Fruit fly (Drosophila melanogaster) whole organism, embryonic: ENCODE results near the gene Cp16.
A peak's percentile ranks its signal among the peaks of the same experiment; 100 is the strongest.

Experiments
- CG10147 ChIP-seq: fragments of 200-800 bp; sonication (Bioruptor generic); optimal IDR thresholded peaks from 2 replicates; lab custom pipeline; 2019; ENCODE audit warnings: missing biosample characterization, mild to moderate bottlenecking, missing genetic modification characterization, moderate library complexity
- CG11085 ChIP-seq: fragments of 200-800 bp; sonication (Bioruptor generic); IDR thresholded peaks from 2 replicates; pipeline ENCODE4 v1.3.6; 2022; ENCODE audit warnings: missing biosample characterization, missing genetic modification characterization
- CG12071 ChIP-seq: fragments of 200-800 bp; sonication (Bioruptor generic); optimal IDR thresholded peaks from 3 replicates; lab custom pipeline; 2018; ENCODE audit warnings: missing biosample characterization, mild to moderate bottlenecking, missing genetic modification characterization
- CG12104 ChIP-seq: fragments of 200-800 bp; sonication (Bioruptor generic); optimal IDR thresholded peaks from 3 replicates; lab custom pipeline; 2016; ENCODE audit warnings: missing biosample characterization, missing genetic modification characterization
- CG12942 ChIP-seq: fragments of 200-800 bp; sonication (Bioruptor generic); optimal IDR thresholded peaks from 3 replicates; lab custom pipeline; 2016; ENCODE audit warnings: missing biosample characterization, missing genetic modification characterization
- CG15011 ChIP-seq: fragments of 200-800 bp; sonication (Bioruptor generic); optimal IDR thresholded peaks from 3 replicates; lab custom pipeline; 2018; ENCODE audit warnings: missing biosample characterization, mild to moderate bottlenecking, missing genetic modification characterization
- CG15514 ChIP-seq: fragments of 200-800 bp; sonication (Bioruptor generic); optimal IDR thresholded peaks from 3 replicates; lab custom pipeline; 2017; ENCODE audit warnings: missing biosample characterization, missing genetic modification characterization, mild to moderate bottlenecking, moderate library complexity, missing genetic modification reagents
- CG2202 ChIP-seq: fragments of 200-800 bp; sonication (Bioruptor generic); optimal IDR thresholded peaks from 2 replicates; lab custom pipeline; 2018; ENCODE audit warnings: missing biosample characterization, mild to moderate bottlenecking, missing genetic modification characterization
- CG33213 ChIP-seq: fragments of 200-800 bp; sonication (Bioruptor generic); optimal IDR thresholded peaks from 3 replicates; lab custom pipeline; 2016; ENCODE audit warnings: missing biosample characterization, missing genetic modification characterization
- CG3407 ChIP-seq: fragments of 200-800 bp; sonication (Bioruptor generic); optimal IDR thresholded peaks from 2 replicates; lab custom pipeline; 2018; ENCODE audit warnings: missing biosample characterization, mild to moderate bottlenecking, missing genetic modification characterization
- CG3847 ChIP-seq: fragments of 200-800 bp; sonication (Bioruptor generic); IDR thresholded peaks from 2 replicates; pipeline ENCODE4 v1.3.6; 2022; ENCODE audit warnings: missing biosample characterization, missing genetic modification characterization
- CG3995 ChIP-seq: fragments of 200-800 bp; sonication (Bioruptor generic); optimal IDR thresholded peaks from 3 replicates; lab custom pipeline; 2016; ENCODE audit warnings: missing biosample characterization, missing genetic modification characterization
- CG4854 ChIP-seq: fragments of 200-800 bp; sonication (Bioruptor generic); optimal IDR thresholded peaks from 2 replicates; lab custom pipeline; 2016; ENCODE audit warnings: missing biosample characterization, missing genetic modification characterization, inconsistent platforms
- CG8089 ChIP-seq: fragments of 200-800 bp; sonication (Bioruptor generic); optimal IDR thresholded peaks from 3 replicates; lab custom pipeline; 2016; ENCODE audit warnings: missing biosample characterization, missing genetic modification characterization
- CG8944 ChIP-seq: fragments of 200-800 bp; sonication (Bioruptor generic); optimal IDR thresholded peaks from 3 replicates; lab custom pipeline; 2016; ENCODE audit warnings: missing biosample characterization, missing genetic modification characterization
- CG9215 ChIP-seq: fragments of 200-800 bp; sonication (Bioruptor generic); IDR thresholded peaks from 2 replicates; pipeline ENCODE4 v1.3.6; 2022; ENCODE audit warnings: missing biosample characterization, missing genetic modification characterization
- CG9876 ChIP-seq: fragments of 200-800 bp; sonication (Bioruptor generic); optimal IDR thresholded peaks from 2 replicates; lab custom pipeline; 2016; ENCODE audit warnings: missing biosample characterization, missing genetic modification characterization
- Fer3 ChIP-seq: fragments of 200-800 bp; sonication (Bioruptor generic); optimal IDR thresholded peaks from 2 replicates; lab custom pipeline; 2018; ENCODE audit warnings: missing biosample characterization, mild to moderate bottlenecking, missing genetic modification characterization, moderate library complexity
- Hand ChIP-seq: fragments of 200-800 bp; sonication (Bioruptor generic); optimal IDR thresholded peaks from 2 replicates; lab custom pipeline; 2017; ENCODE audit warnings: mild to moderate bottlenecking, missing biosample characterization, missing genetic modification reagents, missing genetic modification characterization
- HmgD ChIP-seq: fragments of 200-800 bp; sonication (Bioruptor generic); optimal IDR thresholded peaks from 3 replicates; lab custom pipeline; 2016; ENCODE audit warnings: missing biosample characterization, missing genetic modification characterization
- Kr ChIP-seq: fragments of 200-800 bp; sonication (Bioruptor generic); optimal IDR thresholded peaks from 2 replicates; lab custom pipeline; 2017; ENCODE audit warnings: missing biosample characterization, mild to moderate bottlenecking, missing genetic modification characterization
- Lpt ChIP-seq: fragments of >200 bp; optimal IDR thresholded peaks from 2 replicates; lab custom pipeline; 2018; ENCODE audit warnings: missing biosample characterization, missing genetic modification characterization
- MESR4 ChIP-seq: fragments of 200-800 bp; sonication (Bioruptor generic); optimal IDR thresholded peaks from 2 replicates; lab custom pipeline; 2018; ENCODE audit warnings: missing biosample characterization, mild to moderate bottlenecking, missing genetic modification characterization, moderate library complexity
- Max ChIP-seq: fragments of 200-800 bp; sonication (Bioruptor generic); optimal IDR thresholded peaks from 2 replicates; lab custom pipeline; 2016; ENCODE audit warnings: missing biosample characterization, mild to moderate bottlenecking, missing genetic modification characterization
- Neu2 ChIP-seq: fragments of 200-800 bp; sonication (Bioruptor generic); optimal IDR thresholded peaks from 3 replicates; lab custom pipeline; 2016; ENCODE audit warnings: missing biosample characterization, missing genetic modification characterization, borderline replicate concordance
- Scr ChIP-seq: fragments of 200-800 bp; sonication (Bioruptor generic); IDR thresholded peaks from 2 replicates; pipeline ENCODE4 v1.3.6; 2022; ENCODE audit warnings: missing biosample characterization, missing genetic modification characterization; ENCODE audit not compliant: partially characterized antibody
- Vsx1 ChIP-seq: fragments of 200-800 bp; sonication (Bioruptor generic); optimal IDR thresholded peaks from 2 replicates; lab custom pipeline; 2017; ENCODE audit warnings: missing biosample characterization, mild to moderate bottlenecking, missing genetic modification characterization, missing genetic modification reagents
- bab2 ChIP-seq: fragments of 200-800 bp; sonication (Bioruptor generic); optimal IDR thresholded peaks from 2 replicates; lab custom pipeline; 2016; ENCODE audit warnings: missing biosample characterization, missing genetic modification characterization
- btn ChIP-seq: fragments of 200-800 bp; sonication (Bioruptor generic); optimal IDR thresholded peaks from 2 replicates; lab custom pipeline; 2016; ENCODE audit warnings: missing biosample characterization, missing genetic modification characterization
- dmrt11E ChIP-seq: fragments of 200-800 bp; sonication (Bioruptor generic); optimal IDR thresholded peaks from 3 replicates; lab custom pipeline; 2018; ENCODE audit warnings: missing biosample characterization, mild to moderate bottlenecking, missing genetic modification characterization, moderate library complexity
- gt ChIP-seq: fragments of 200-800 bp; sonication (Bioruptor generic); IDR thresholded peaks from 2 replicates; pipeline ENCODE4 v1.3.6; 2022; ENCODE audit warnings: missing biosample characterization, missing genetic modification characterization
- hbn ChIP-seq: fragments of 200-800 bp; sonication (Bioruptor generic); IDR thresholded peaks from 2 replicates; pipeline ENCODE4 v1.3.6; 2022; ENCODE audit warnings: missing biosample characterization, missing genetic modification characterization; ENCODE audit not compliant: partially characterized antibody
- her ChIP-seq: fragments of 200-800 bp; sonication (Bioruptor generic); optimal IDR thresholded peaks from 2 replicates; lab custom pipeline; 2016; ENCODE audit warnings: missing biosample characterization, missing genetic modification characterization
- lab ChIP-seq: fragments of 200-800 bp; sonication (Bioruptor generic); optimal IDR thresholded peaks from 3 replicates; lab custom pipeline; 2017; ENCODE audit warnings: missing biosample characterization, missing genetic modification characterization, mild to moderate bottlenecking, moderate library complexity, missing genetic modification reagents
- lov ChIP-seq, 2 experiments: fragments of 200-800 bp in 1 of 2; fragments of >200 bp in 1 of 2; sonication (Bioruptor generic) in 1 of 2; IDR thresholded peaks in 1 of 2; optimal IDR thresholded peaks in 1 of 2; 2 replicates in 1 of 2; 3 replicates in 1 of 2; pipeline versions ENCODE4 v1.3.6 to Lab custom; 2017 to 2022; ENCODE audit warnings: missing biosample characterization in 1 of 2, missing genetic modification characterization in 1 of 2
- nom ChIP-seq: fragments of 200-800 bp; sonication (Bioruptor generic); optimal IDR thresholded peaks from 2 replicates; lab custom pipeline; 2017; ENCODE audit warnings: missing biosample characterization, missing genetic modification characterization, mild to moderate bottlenecking, moderate library complexity, missing genetic modification reagents
- otp ChIP-seq: fragments of 200-800 bp; sonication (Bioruptor generic); IDR thresholded peaks from 3 replicates; pipeline ENCODE4, ENCODE4 v1.3.6; 2022; ENCODE audit warnings: missing biosample characterization, missing genetic modification characterization
- phol ChIP-seq: fragments of 200-800 bp; sonication (Bioruptor generic); optimal IDR thresholded peaks from 3 replicates; lab custom pipeline; 2018; ENCODE audit warnings: missing biosample characterization, mild to moderate bottlenecking, missing genetic modification characterization, moderate library complexity
- pita ChIP-seq: fragments of 200-800 bp; sonication (Bioruptor generic); optimal IDR thresholded peaks from 2 replicates; lab custom pipeline; 2017; ENCODE audit warnings: missing biosample characterization, mild to moderate bottlenecking, missing genetic modification characterization
- pnt ChIP-seq: fragments of 200-800 bp; sonication (Bioruptor generic); optimal IDR thresholded peaks from 3 replicates; lab custom pipeline; 2016; ENCODE audit warnings: missing biosample characterization, missing genetic modification characterization
- psq ChIP-seq: fragments of 200-800 bp; sonication (Bioruptor generic); optimal IDR thresholded peaks from 2 replicates; lab custom pipeline; 2017; ENCODE audit warnings: missing biosample characterization, missing genetic modification characterization
- run ChIP-seq: fragments of 200-800 bp; sonication (Bioruptor generic); optimal IDR thresholded peaks from 3 replicates; lab custom pipeline; 2018; ENCODE audit warnings: missing biosample characterization, mild to moderate bottlenecking, missing genetic modification characterization
- slp2 ChIP-seq: fragments of 200-800 bp; sonication (Bioruptor generic); optimal IDR thresholded peaks from 2 replicates; lab custom pipeline; 2016; ENCODE audit warnings: missing biosample characterization, missing genetic modification characterization
- sqz ChIP-seq: fragments of 200-800 bp; sonication (Bioruptor generic); optimal IDR thresholded peaks from 3 replicates; lab custom pipeline; 2018; ENCODE audit warnings: missing biosample characterization, mild to moderate bottlenecking, missing genetic modification characterization
- tap ChIP-seq: fragments of 200-800 bp; optimal IDR thresholded peaks from 3 replicates; lab custom pipeline; 2019; ENCODE audit warnings: missing biosample characterization, mild to moderate bottlenecking, missing genetic modification characterization, moderate library complexity
- unc-4 ChIP-seq: fragments of 200-800 bp; sonication (Bioruptor generic); IDR thresholded peaks from 2 replicates; pipeline ENCODE4 v1.3.6; 2022; ENCODE audit warnings: missing biosample characterization, missing genetic modification characterization; ENCODE audit not compliant: partially characterized antibody
- wdn ChIP-seq: fragments of 200-800 bp; sonication (Bioruptor generic); IDR thresholded peaks from 2 replicates; pipeline ENCODE4 v1.3.6; 2022; ENCODE audit warnings: missing biosample characterization, missing genetic modification characterization
- wek ChIP-seq: fragments of 200-800 bp; sonication (Bioruptor generic); optimal IDR thresholded peaks from 3 replicates; lab custom pipeline; 2018; ENCODE audit warnings: missing biosample characterization, mild to moderate bottlenecking, missing genetic modification characterization, moderate library complexity
- zen2 ChIP-seq: fragments of 200-800 bp; sonication (Bioruptor generic); IDR thresholded peaks from 3 replicates; pipeline ENCODE4 v1.3.6; 2022; ENCODE audit warnings: missing biosample characterization, missing genetic modification characterization; ENCODE audit not compliant: partially characterized antibody

The Cp16 gene

DNA sequence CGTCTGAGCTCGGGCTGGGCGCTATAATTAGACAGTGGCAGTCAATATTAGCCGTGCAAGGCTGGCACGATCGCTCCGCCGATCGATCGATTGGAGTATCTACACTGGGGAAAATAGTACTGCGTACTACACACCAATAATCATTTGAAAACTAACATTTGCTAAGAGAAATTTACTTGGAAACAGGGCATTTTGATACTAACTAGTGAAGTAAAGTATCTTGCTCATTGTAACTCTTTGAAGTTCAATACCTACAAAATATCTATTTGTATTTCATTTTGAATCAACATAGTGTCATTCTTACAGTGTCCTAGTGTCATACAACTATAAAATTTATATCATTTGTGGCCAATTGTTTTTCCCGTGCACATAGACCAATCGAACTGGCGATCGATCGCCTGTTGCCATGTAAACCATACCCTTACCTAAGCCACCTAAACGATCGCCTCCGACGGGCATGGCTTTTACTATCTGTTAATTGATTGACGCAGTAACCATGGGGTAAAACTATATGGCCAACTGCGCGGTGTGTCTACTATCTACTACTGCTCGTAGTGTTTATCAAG lies 31.0 kb upstream of the Cp16 start (continued):
- TF ChIP-seq Neu2 (no peak), CG8089 (GFP tag; lab: Kevin White, UChicago) (peak; percentile 45), lab (GFP tag; lab: Kevin White, UChicago) (peak; percentile 84), phol (tag; lab: Kevin White, UChicago) (peak; percentile 77), Scr (no peak), hbn (GFP tag; lab: Robert Waterston, UW) (no peak), Lpt (GFP tag; lab: Kevin White, UChicago) (no peak), otp (GFP tag; lab: Robert Waterston, UW) (peak; percentile 76; the same call in 2 of the 3 replicates), CG3995 (GFP tag; lab: Kevin White, UChicago) (peak; percentile 9), CG15011 (GFP tag; lab: Kevin White, UChicago) (peak; percentile 68), wek (GFP tag; lab: Kevin White, UChicago) (no peak), CG11085 (GFP tag; lab: Robert Waterston, UW) (peak; percentile 47; the same call in 1 of the 2 replicates), dmrt11E (peak; percentile 70), psq (GFP tag; lab: Kevin White, UChicago) (peak; percentile 17), Vsx1 (GFP tag; lab: Kevin White, UChicago) (peak; percentile 94), CG2202 (tag; lab: Kevin White, UChicago) (peak; percentile 37), CG10147 (GFP tag; lab: Kevin White, UChicago) (peak; percentile 62), sqz (peak; percentile 1), CG9215 (GFP tag; lab: Robert Waterston, UW) (peak; percentile 73), bab2 (peak; percentile 82), CG12071 (GFP tag; lab: Kevin White, UChicago) (peak; percentile 31), CG12104 (GFP tag; lab: Kevin White, UChicago) (peak; percentile 47), gt (GFP tag; lab: Robert Waterston, UW) (no peak), her (GFP tag; lab: Kevin White, UChicago) (peak; percentile 74), btn (GFP tag; lab: Kevin White, UChicago) (peak; percentile 49), Kr (GFP tag; lab: Kevin White, UChicago) (no peak), CG9876 (GFP tag; lab: Kevin White, UChicago) (peak; percentile 59), run (tag; lab: Kevin White, UChicago) (peak; percentile 71), pita (GFP tag; lab: Kevin White, UChicago) (no peak), CG3407 (peak; percentile 34), zen2 (no peak), CG8944 (GFP tag; lab: Kevin White, UChicago) (peak; percentile 57), nom (GFP tag; lab: Kevin White, UChicago) (no peak), CG15514 (GFP tag; lab: Kevin White, UChicago) (peak; percentile 64), CG3847 (peak; percentile 82), CG12942 (GFP tag; lab: Kevin White, UChicago) (peak; percentile 71), unc-4 (GFP tag; lab: Robert Waterston, UW) (no peak), CG4854 (GFP tag; lab: Kevin White, UChicago) (peak; percentile 74), CG33213 (GFP tag; lab: Kevin White, UChicago) (peak; percentile 56), slp2 (GFP tag; lab: Kevin White, UChicago) (peak; percentile 82), Hand (GFP tag; lab: Kevin White, UChicago) (peak; percentile 74), lov (optimal IDR thresholded peaks at IDR 0.05; lab: Kevin White, UChicago) (no peak), lov (GFP tag; IDR thresholded peaks at IDR 0.05; lab: Robert Waterston, UW) (no peak), Max (GFP tag; lab: Kevin White, UChicago) (peak; percentile 71), Fer3 (tag; lab: Kevin White, UChicago) (peak; percentile 71), pnt (GFP tag; lab: Kevin White, UChicago) (peak; percentile 50), wdn (GFP tag; lab: Robert Waterston, UW) (peak; percentile 54; the same call in 1 of the 2 replicates), MESR4 (GFP tag; lab: Kevin White, UChicago) (peak; percentile 4), tap (peak; percentile 64), HmgD (peak; percentile 4)
